Fruit fly (Drosophila melanogaster) whole organism, wandering third instar larva: ENCODE data around the gene CG42393.

Experiments used
- CG9705 ChIP-seq: fragments of 200-800 bp; sonication (Bioruptor generic); optimal IDR thresholded peaks from 2 replicates; lab custom pipeline; 2018; ENCODE audit warnings: missing biosample characterization, mild to moderate bottlenecking, missing genetic modification characterization
- Dfd ChIP-seq: fragments of >200 bp; optimal IDR thresholded peaks from 2 replicates; lab custom pipeline; 2017; ENCODE audit warnings: missing biosample characterization, missing genetic modification characterization
- Dif ChIP-seq: fragments of 200-275, 200-300 bp; sonication (Bioruptor generic); optimal IDR thresholded peaks from 2 replicates; lab custom pipeline; 2018; ENCODE audit warnings: missing biosample characterization, missing genetic modification characterization; ENCODE audit not compliant: partially characterized antibody
- GATAd ChIP-seq: sonication (Bioruptor generic); optimal IDR thresholded peaks from 2 replicates; lab custom pipeline; 2016; ENCODE audit warnings: missing biosample characterization, missing genetic modification characterization
- HLH106 ChIP-seq: fragments of 200-800 bp; optimal IDR thresholded peaks from 3 replicates; lab custom pipeline; 2019; ENCODE audit warnings: missing biosample characterization, mild to moderate bottlenecking, missing genetic modification characterization, moderate library complexity
- Hnf4 ChIP-seq: fragments of 200-800 bp; sonication (Bioruptor generic); optimal IDR thresholded peaks from 2 replicates; lab custom pipeline; 2016; ENCODE audit warnings: missing biosample characterization, mild to moderate bottlenecking, missing genetic modification characterization
- Hr83 ChIP-seq: fragments of 200-300 bp; sonication (Bioruptor generic); optimal IDR thresholded peaks from 2 replicates; lab custom pipeline; 2016; ENCODE audit warnings: missing biosample characterization, mild to moderate bottlenecking, missing genetic modification characterization, moderate library complexity; ENCODE audit not compliant: poor library complexity, severe bottlenecking
- Mio ChIP-seq: sonication (Bioruptor generic); optimal IDR thresholded peaks from 2 replicates; lab custom pipeline; 2016; ENCODE audit warnings: missing biosample characterization, missing genetic modification characterization
- Myc ChIP-seq: fragments of >200 bp; optimal IDR thresholded peaks from 2 replicates; lab custom pipeline; 2017
- N ChIP-seq: fragments of >200 bp; optimal IDR thresholded peaks from 2 replicates; lab custom pipeline; 2018; ENCODE audit warnings: missing biosample characterization, missing external identifiers, missing genetic modification characterization
- OdsH ChIP-seq: fragments of 200-800 bp; sonication (Bioruptor generic); optimal IDR thresholded peaks from 2 replicates; lab custom pipeline; 2016; ENCODE audit warnings: missing biosample characterization, mild to moderate bottlenecking, missing genetic modification characterization
- Rel ChIP-seq, 2 experiments: fragments of 200-800 bp; sonication (Bioruptor generic) in 1 of 2; optimal IDR thresholded peaks; 2 replicates in 1 of 2; 3 replicates in 1 of 2; lab custom pipeline; 2016 to 2019; ENCODE audit warnings: mild to moderate bottlenecking in 2 of 2, missing biosample characterization in 2 of 2, missing genetic modification characterization in 2 of 2, moderate library complexity in 1 of 2
- Sp1 ChIP-seq: fragments of 200-800 bp; sonication (Bioruptor generic); optimal IDR thresholded peaks from 3 replicates; lab custom pipeline; 2019; ENCODE audit warnings: missing biosample characterization, mild to moderate bottlenecking, missing genetic modification characterization, moderate library complexity
- br ChIP-seq: fragments of 200-800 bp; sonication (Bioruptor generic); optimal IDR thresholded peaks from 2 replicates; lab custom pipeline; 2016; ENCODE audit warnings: missing biosample characterization, missing genetic modification characterization
- brk ChIP-seq: fragments of 200-800 bp; sonication (Bioruptor generic); optimal IDR thresholded peaks from 2 replicates; lab custom pipeline; 2016; ENCODE audit warnings: missing biosample characterization, mild to moderate bottlenecking, missing genetic modification characterization
- dl ChIP-seq, 2 experiments: fragments of 175-275, 200-275 bp in 1 of 2; fragments of 200-275 bp in 1 of 2; sonication (Bioruptor generic); optimal IDR thresholded peaks; lab custom pipeline; 2018; ENCODE audit warnings: mild to moderate bottlenecking in 2 of 2, missing biosample characterization in 2 of 2, missing genetic modification characterization in 2 of 2, moderate library complexity in 2 of 2; ENCODE audit not compliant: partially characterized antibody in 2 of 2, insufficient read depth in 1 of 2
- dmrt93B ChIP-seq: fragments of 200-800 bp; sonication (Bioruptor generic); optimal IDR thresholded peaks from 2 replicates; lab custom pipeline; 2018; ENCODE audit warnings: missing biosample characterization, mild to moderate bottlenecking, missing genetic modification characterization
- dsf ChIP-seq: sonication (Bioruptor generic); optimal IDR thresholded peaks from 2 replicates; lab custom pipeline; 2016; ENCODE audit warnings: missing biosample characterization, missing genetic modification characterization, borderline replicate concordance
- ey ChIP-seq: fragments of 200-800 bp; sonication (Bioruptor generic); optimal IDR thresholded peaks from 2 replicates; lab custom pipeline; 2016; ENCODE audit warnings: missing biosample characterization, missing genetic modification characterization
- foxo ChIP-seq, 2 experiments: fragments of 200-800 bp; sonication (Bioruptor generic); optimal IDR thresholded peaks; 2 replicates in 1 of 2; 3 replicates in 1 of 2; lab custom pipeline; 2016 to 2017; ENCODE audit warnings: missing biosample characterization in 2 of 2, missing genetic modification characterization in 2 of 2
- fru ChIP-seq: fragments of 200-800 bp; sonication (Bioruptor generic); optimal IDR thresholded peaks from 3 replicates; lab custom pipeline; 2016; ENCODE audit warnings: missing biosample characterization, mild to moderate bottlenecking, missing genetic modification characterization
- h ChIP-seq: fragments of 200-800 bp; sonication (Bioruptor generic); optimal IDR thresholded peaks from 3 replicates; lab custom pipeline; 2016; ENCODE audit warnings: missing biosample characterization, mild to moderate bottlenecking, missing genetic modification characterization
- jim ChIP-seq: fragments of 175-275, 200-325 bp; sonication (Bioruptor generic); optimal IDR thresholded peaks from 2 replicates; lab custom pipeline; 2016; ENCODE audit warnings: missing biosample characterization, mild to moderate bottlenecking, missing genetic modification characterization
- lola ChIP-seq: fragments of >200 bp; optimal IDR thresholded peaks from 2 replicates; lab custom pipeline; 2017; ENCODE audit warnings: missing biosample characterization, missing genetic modification characterization
- psq ChIP-seq: fragments of 200-800 bp; sonication (Bioruptor generic); optimal IDR thresholded peaks from 3 replicates; lab custom pipeline; 2017; ENCODE audit warnings: missing biosample characterization, mild to moderate bottlenecking, missing genetic modification characterization, moderate library complexity
- rgr ChIP-seq: fragments of 200-800 bp; sonication (Bioruptor generic); optimal IDR thresholded peaks from 3 replicates; lab custom pipeline; 2016; ENCODE audit warnings: missing biosample characterization, mild to moderate bottlenecking, missing genetic modification characterization
- sage ChIP-seq: fragments of 200-800 bp; sonication (Bioruptor generic); optimal IDR thresholded peaks from 2 replicates; lab custom pipeline; 2016; ENCODE audit warnings: missing biosample characterization, mild to moderate bottlenecking, missing genetic modification characterization
- sv ChIP-seq: fragments of 200-800 bp; sonication (Bioruptor generic); optimal IDR thresholded peaks from 3 replicates; lab custom pipeline; 2016; ENCODE audit warnings: missing biosample characterization, missing genetic modification characterization
- tai ChIP-seq: sonication (Bioruptor generic); optimal IDR thresholded peaks from 2 replicates; lab custom pipeline; 2016; ENCODE audit warnings: missing biosample characterization, missing genetic modification characterization
- usp ChIP-seq: fragments of >200 bp; optimal IDR thresholded peaks from 2 replicates; lab custom pipeline; 2017; ENCODE audit warnings: missing biosample characterization, missing genetic modification characterization
- woc ChIP-seq: sonication (Bioruptor generic); optimal IDR thresholded peaks from 2 replicates; lab custom pipeline; 2016; ENCODE audit warnings: missing biosample characterization, mild to moderate bottlenecking, missing genetic modification characterization

CG42393 gene

dm6 chr3L:18000102-18000488, 42.4 kb upstream of the CG42393 start:
- TF ChIP-seq CG9705 (no peak), Hr83 (GFP tag; lab: Kevin White, UChicago) (peak; percentile 28)

- no peak for TF ChIP-seq Rel (GFP tag; optimal IDR thresholded peaks at IDR 0.05; lab: Kevin White, UChicago)
- TF ChIP-seq Rel (tag; optimal IDR thresholded peaks at IDR 0.05; lab: Kevin White, UChicago) = peak; percentile 48
- peak; percentile 8 for TF ChIP-seq br (GFP tag; lab: Kevin White, UChicago)
- TF ChIP-seq dmrt93B (GFP tag; lab: Kevin White, UChicago) = no peak
- no peak for TF ChIP-seq psq (GFP tag; lab: Kevin White, UChicago)
- no peak for TF ChIP-seq Dif
- no peak for TF ChIP-seq foxo (GFP tag; optimal IDR thresholded peaks at IDR 0.05; lab: Kevin White, UChicago)
Measured at dm6 chr3L:18000943-18001342, 41.6 kb upstream of the CG42393 start.

- TF ChIP-seq brk (peak; percentile 25), dsf (GFP tag; lab: Kevin White, UChicago) (no peak), sage (GFP tag; lab: Kevin White, UChicago) (peak; percentile 28), h (peak; percentile 61), Rel (GFP tag; optimal IDR thresholded peaks at IDR 0.05; lab: Kevin White, UChicago) (no peak), Rel (tag; optimal IDR thresholded peaks at IDR 0.05; lab: Kevin White, UChicago) (peak; percentile 24), Sp1 (peak; percentile 17)
- TF ChIP-seq, all 38 proteins: peak for 5
Measured at dm6 chr3L:18001571-18002045, 40.9 kb upstream of the CG42393 start.

dm6 chr3L:18002150-18002549, 40.4 kb upstream of the CG42393 start:
- TF ChIP-seq CG9705 = no peak
- no peak for TF ChIP-seq Myc (lab: Kevin White, UChicago)
- no peak for TF ChIP-seq lola (GFP tag; lab: Kevin White, UChicago)
- no peak for TF ChIP-seq sv (GFP tag; lab: Kevin White, UChicago)
- no peak for TF ChIP-seq GATAd (GFP tag; lab: Kevin White, UChicago)
- no peak for TF ChIP-seq Rel (GFP tag; optimal IDR thresholded peaks at IDR 0.05; lab: Kevin White, UChicago)
- no peak for TF ChIP-seq Rel (tag; optimal IDR thresholded peaks at IDR 0.05; lab: Kevin White, UChicago)

- TF ChIP-seq Dfd (GFP tag; lab: Kevin White, UChicago) = peak; percentile 4
- no peak for TF ChIP-seq woc (GFP tag; lab: Kevin White, UChicago)
- no peak for TF ChIP-seq jim
- TF ChIP-seq tai = peak; percentile 31
- peak; percentile 58 for TF ChIP-seq Hr83 (GFP tag; lab: Kevin White, UChicago)
- no peak for TF ChIP-seq Mio (GFP tag; lab: Kevin White, UChicago)
- TF ChIP-seq fru (GFP tag; lab: Kevin White, UChicago) = peak; percentile 19
- no peak for TF ChIP-seq N
- no peak for TF ChIP-seq ey (GFP tag; lab: Kevin White, UChicago)
- peak; percentile 73 for TF ChIP-seq HLH106 (tag; lab: Kevin White, UChicago)
- TF ChIP-seq Hnf4 (GFP tag; lab: Kevin White, UChicago) = peak; percentile 10
- TF ChIP-seq Sp1 = peak; percentile 80
- TF ChIP-seq CG9705 = no peak
- peak; percentile 5 for TF ChIP-seq br (GFP tag; lab: Kevin White, UChicago)
- TF ChIP-seq dl (GFP tag; optimal IDR thresholded peaks at IDR 0.05; lab: Kevin White, UChicago; ENCODE audit: insufficient read depth in 1 of 2, partially characterized antibody in 2 of 2) = no peak
- peak; percentile 54 for TF ChIP-seq psq (GFP tag; lab: Kevin White, UChicago)
- peak; percentile 63 for TF ChIP-seq rgr (GFP tag; lab: Kevin White, UChicago)
- peak; percentile 43 for TF ChIP-seq brk
- peak; percentile 67 for TF ChIP-seq OdsH (GFP tag; lab: Kevin White, UChicago)
- no peak for TF ChIP-seq usp (GFP tag; lab: Kevin White, UChicago)
- no peak for TF ChIP-seq Rel (GFP tag; optimal IDR thresholded peaks at IDR 0.05; lab: Kevin White, UChicago)
- peak; percentile 69 for TF ChIP-seq Rel (tag; optimal IDR thresholded peaks at IDR 0.05; lab: Kevin White, UChicago)
- TF ChIP-seq h = peak; percentile 32
- TF ChIP-seq foxo (GFP tag; optimal IDR thresholded peaks at IDR 0.05; lab: Kevin White, UChicago) = peak in 1 of 2 experiments; percentile 63
- TF ChIP-seq dmrt93B (GFP tag; lab: Kevin White, UChicago) = peak; percentile 4
Measured at dm6 chr3L:18003054-18003871, 39.3 kb upstream of the CG42393 start.
